Fruit fly (Drosophila melanogaster) whole organism, prepupa: ENCODE measurements around the gene CG9173.

ENCODE experiments used
- CG10631 ChIP-seq: fragments of 200-800 bp; sonication (Bioruptor generic); optimal IDR thresholded peaks from 2 replicates; lab custom pipeline; 2016; ENCODE audit warnings: missing biosample characterization, missing genetic modification characterization
- CG11294 ChIP-seq: fragments of 200-800 bp; sonication (Bioruptor generic); IDR thresholded peaks from 2 replicates; pipeline ENCODE4 v1.3.6; 2022; ENCODE audit warnings: missing biosample characterization, missing genetic modification characterization
- CG3919 ChIP-seq: fragments of 200-800 bp; sonication (Bioruptor generic); optimal IDR thresholded peaks from 3 replicates; lab custom pipeline; 2016; ENCODE audit warnings: missing biosample characterization, missing genetic modification characterization
- CG6792 ChIP-seq: fragments of 200-800 bp; sonication (Bioruptor generic); optimal IDR thresholded peaks from 3 replicates; lab custom pipeline; 2016; ENCODE audit warnings: missing biosample characterization, missing genetic modification characterization
- CG6808 ChIP-seq: fragments of 200-800 bp; sonication (Bioruptor generic); optimal IDR thresholded peaks from 3 replicates; lab custom pipeline; 2017; ENCODE audit warnings: missing biosample characterization, missing genetic modification characterization, mild to moderate bottlenecking, moderate library complexity, missing genetic modification reagents
- CG8119 ChIP-seq: fragments of 200-800 bp; sonication (Bioruptor generic); IDR thresholded peaks from 3 replicates; pipeline ENCODE4 v1.3.6; 2022; ENCODE audit warnings: missing biosample characterization, missing genetic modification characterization
- Eip78C ChIP-seq: fragments of 200-800 bp; sonication (Bioruptor generic); peaks from one replicate; lab custom pipeline; 2016; ENCODE audit warnings: missing biosample characterization, missing genetic modification characterization
- Gug ChIP-seq: fragments of 200-800 bp; sonication (Bioruptor generic); IDR thresholded peaks from 2 replicates; pipeline ENCODE4 v1.3.6; 2022; ENCODE audit warnings: missing biosample characterization, missing genetic modification characterization
- Hr39 ChIP-seq: fragments of 200-800 bp; sonication (Bioruptor generic); optimal IDR thresholded peaks from 2 replicates; lab custom pipeline; 2016; ENCODE audit warnings: missing biosample characterization, missing genetic modification characterization
- OdsH ChIP-seq: fragments of 200-800 bp; sonication (Bioruptor generic); optimal IDR thresholded peaks from 3 replicates; lab custom pipeline; 2016; ENCODE audit warnings: missing biosample characterization, missing genetic modification characterization
- fd59A ChIP-seq: fragments of 200-800 bp; sonication (Bioruptor generic); optimal IDR thresholded peaks from 2 replicates; lab custom pipeline; 2017; ENCODE audit warnings: missing biosample characterization, mild to moderate bottlenecking, missing genetic modification characterization, missing genetic modification reagents
- salr ChIP-seq, 2 experiments: fragments of 200-800 bp; sonication (Bioruptor generic); optimal IDR thresholded peaks; 3 replicates each; lab custom pipeline; 2016 to 2018; ENCODE audit warnings: missing biosample characterization in 2 of 2, missing genetic modification characterization in 2 of 2, mild to moderate bottlenecking in 1 of 2
- spab ChIP-seq: fragments of 200-800 bp; sonication (Bioruptor generic); optimal IDR thresholded peaks from 2 replicates; lab custom pipeline; 2017; ENCODE audit warnings: missing biosample characterization, mild to moderate bottlenecking, missing genetic modification characterization, missing genetic modification reagents
- ss ChIP-seq, 2 experiments: fragments of 200-800 bp; sonication (Bioruptor generic); optimal IDR thresholded peaks; 2 replicates in 1 of 2; 3 replicates in 1 of 2; lab custom pipeline; 2017 to 2018; ENCODE audit warnings: mild to moderate bottlenecking in 2 of 2, missing biosample characterization in 2 of 2, missing genetic modification characterization in 2 of 2, moderate library complexity in 1 of 2

- TF ChIP-seq CG6808 (GFP tag; lab: Kevin White, UChicago) (no peak), CG8119 (GFP tag; lab: Robert Waterston, UW) (no peak), CG3919 (GFP tag; lab: Kevin White, UChicago) (no peak), CG6792 (no peak), salr (GFP tag; optimal IDR thresholded peaks at IDR 0.05; lab: Kevin White, UChicago) (no peak), fd59A (GFP tag; lab: Kevin White, UChicago) (no peak), CG10631 (no peak), Eip78C (no peak), Gug (GFP tag; lab: Robert Waterston, UW) (no peak), Hr39 (GFP tag; lab: Kevin White, UChicago) (no peak), OdsH (no peak), ss (GFP tag; optimal IDR thresholded peaks at IDR 0.05; lab: Kevin White, UChicago) (no peak), spab (GFP tag; lab: Kevin White, UChicago) (no peak), CG11294 (GFP tag; lab: Robert Waterston, UW) (no peak)
Observed at dm6 chr3L:1419929-1420328, 3.3 kb downstream of the CG9173 start.
